Fruit fly (Drosophila melanogaster) whole organism, embryonic: Measurements from ENCODE around the gene CG43880.
A peak's percentile ranks its signal among the peaks of the same experiment; 100 is the strongest.

Source experiments
- Abd-B ChIP-seq: fragments of 200-800 bp; sonication (Bioruptor generic); optimal IDR thresholded peaks from 2 replicates; lab custom pipeline; 2018; ENCODE audit warnings: missing biosample characterization, mild to moderate bottlenecking, missing genetic modification characterization, moderate library complexity
- Bgb ChIP-seq: fragments of 200-800 bp; sonication (Bioruptor generic); IDR thresholded peaks from 2 replicates; pipeline ENCODE4 v1.3.6; 2022; ENCODE audit warnings: missing biosample characterization, missing genetic modification characterization; ENCODE audit not compliant: partially characterized antibody
- CG10267 ChIP-seq: fragments of 200-800 bp; sonication (Bioruptor generic); optimal IDR thresholded peaks from 2 replicates; lab custom pipeline; 2018; ENCODE audit warnings: missing biosample characterization, mild to moderate bottlenecking, missing genetic modification characterization, moderate library complexity
- CG10321 ChIP-seq: fragments of 200-800 bp; sonication (Bioruptor generic); IDR thresholded peaks from 2 replicates; pipeline ENCODE4 v1.3.6; 2022; ENCODE audit warnings: missing biosample characterization, missing genetic modification characterization
- CG11560 ChIP-seq: fragments of 200-800 bp; sonication (Bioruptor generic); IDR thresholded peaks from 3 replicates; pipeline ENCODE4 v1.3.6; 2022; ENCODE audit warnings: missing biosample characterization, missing genetic modification characterization
- CG11696 ChIP-seq: fragments of 200-800 bp; sonication (Bioruptor generic); IDR thresholded peaks from 2 replicates; pipeline ENCODE4 v1.3.6; 2022; ENCODE audit warnings: missing biosample characterization, missing genetic modification characterization
- CG13296 ChIP-seq: fragments of 200-800 bp; sonication (Bioruptor generic); optimal IDR thresholded peaks from 3 replicates; lab custom pipeline; 2018; ENCODE audit warnings: missing biosample characterization, mild to moderate bottlenecking, missing genetic modification characterization
- CG1529 ChIP-seq: fragments of 200-800 bp; sonication (Bioruptor generic); optimal IDR thresholded peaks from 3 replicates; lab custom pipeline; 2018; ENCODE audit warnings: missing biosample characterization, missing genetic modification characterization
- CG15696 ChIP-seq: fragments of 200-800 bp; sonication (Bioruptor generic); optimal IDR thresholded peaks from 2 replicates; lab custom pipeline; 2019; ENCODE audit warnings: missing biosample characterization, mild to moderate bottlenecking, missing genetic modification characterization, moderate library complexity
- CG2875 ChIP-seq: fragments of 200-800 bp; sonication (Bioruptor generic); optimal IDR thresholded peaks from 2 replicates; lab custom pipeline; 2017; ENCODE audit warnings: missing biosample characterization, mild to moderate bottlenecking, missing genetic modification characterization, missing genetic modification reagents
- CG2889 ChIP-seq: fragments of 200-800 bp; sonication (Bioruptor generic); IDR thresholded peaks from 3 replicates; pipeline ENCODE4 v1.3.6; 2022; ENCODE audit warnings: missing biosample characterization, missing genetic modification characterization
- CG3407 ChIP-seq: fragments of 200-800 bp; sonication (Bioruptor generic); optimal IDR thresholded peaks from 2 replicates; lab custom pipeline; 2018; ENCODE audit warnings: missing biosample characterization, mild to moderate bottlenecking, missing genetic modification characterization
- CG34422 ChIP-seq: fragments of 200-800 bp; sonication (Bioruptor generic); IDR thresholded peaks from 3 replicates; pipeline ENCODE4 v1.3.6; 2022; ENCODE audit warnings: missing biosample characterization, missing genetic modification characterization
- CG4328 ChIP-seq: fragments of 200-800 bp; sonication (Bioruptor generic); optimal IDR thresholded peaks from 3 replicates; lab custom pipeline; 2017; ENCODE audit warnings: missing biosample characterization, missing genetic modification reagents, missing genetic modification characterization
- CG7372 ChIP-seq: fragments of 200-800 bp; sonication (Bioruptor generic); IDR thresholded peaks from 2 replicates; pipeline ENCODE4 v1.3.6; 2022; ENCODE audit warnings: missing biosample characterization, missing genetic modification characterization
- CG9215 ChIP-seq: fragments of 200-800 bp; sonication (Bioruptor generic); IDR thresholded peaks from 2 replicates; pipeline ENCODE4 v1.3.6; 2022; ENCODE audit warnings: missing biosample characterization, missing genetic modification characterization
- CTCF ChIP-seq: fragments of 200-800 bp; sonication (Bioruptor generic); optimal IDR thresholded peaks from 2 replicates; lab custom pipeline; 2017; ENCODE audit warnings: missing biosample characterization, mild to moderate bottlenecking, missing genetic modification characterization, moderate library complexity
- Dad ChIP-seq: fragments of 200-800 bp; sonication (Bioruptor generic); optimal IDR thresholded peaks from 3 replicates; lab custom pipeline; 2016; ENCODE audit warnings: missing biosample characterization, missing genetic modification characterization
- Dll ChIP-seq: fragments of 200-800 bp; sonication (Bioruptor generic); IDR thresholded peaks from 4 replicates; pipeline ENCODE4 v1.3.6; 2022; ENCODE audit warnings: missing biosample characterization, missing genetic modification characterization; ENCODE audit not compliant: partially characterized antibody
- HLH4C ChIP-seq: fragments of 200-800 bp; sonication (Bioruptor generic); IDR thresholded peaks from 3 replicates; pipeline ENCODE4 v1.3.6; 2022; ENCODE audit warnings: missing biosample characterization, missing genetic modification characterization; ENCODE audit not compliant: partially characterized antibody
- Hey ChIP-seq: fragments of 200-800 bp; sonication (Bioruptor generic); optimal IDR thresholded peaks from 3 replicates; lab custom pipeline; 2018; ENCODE audit warnings: missing biosample characterization, mild to moderate bottlenecking, missing genetic modification characterization
- Jarid2 ChIP-seq: fragments of 200-800 bp; sonication (Bioruptor generic); optimal IDR thresholded peaks from 3 replicates; lab custom pipeline; 2017; ENCODE audit warnings: mild to moderate bottlenecking, missing biosample characterization, missing genetic modification reagents, missing genetic modification characterization
- Lhr ChIP-seq: fragments of 200-800 bp; sonication (Bioruptor generic); optimal IDR thresholded peaks from 3 replicates; lab custom pipeline; 2017; ENCODE audit warnings: mild to moderate bottlenecking, missing biosample characterization, missing genetic modification reagents, missing genetic modification characterization
- MBD-R2 ChIP-seq: fragments of 200-800 bp; sonication (Bioruptor generic); IDR thresholded peaks from 2 replicates; pipeline ENCODE4 v1.3.6; 2022; ENCODE audit warnings: missing biosample characterization, missing genetic modification characterization
- Myb ChIP-seq: fragments of 200-800 bp; sonication (Bioruptor generic); optimal IDR thresholded peaks from 2 replicates; lab custom pipeline; 2016; ENCODE audit warnings: missing biosample characterization, missing genetic modification characterization
- NC2α ChIP-seq: fragments of 200-800 bp; sonication (Bioruptor generic); optimal IDR thresholded peaks from 2 replicates; lab custom pipeline; 2016; ENCODE audit warnings: missing biosample characterization, missing genetic modification characterization
- NC2β ChIP-seq: fragments of 200-800 bp; sonication (Bioruptor generic); optimal IDR thresholded peaks from 2 replicates; lab custom pipeline; 2016; ENCODE audit warnings: missing biosample characterization, missing genetic modification characterization
- Nf-YC ChIP-seq: fragments of 200-800 bp; optimal IDR thresholded peaks from 3 replicates; lab custom pipeline; 2019; ENCODE audit warnings: missing biosample characterization, mild to moderate bottlenecking, missing genetic modification characterization, moderate library complexity
- Ssrp ChIP-seq: fragments of 200-800 bp; sonication (Bioruptor generic); optimal IDR thresholded peaks from 2 replicates; lab custom pipeline; 2018; ENCODE audit warnings: missing biosample characterization, mild to moderate bottlenecking, missing genetic modification characterization, moderate library complexity
- abd-A ChIP-seq: fragments of 200-800 bp; sonication (Bioruptor generic); optimal IDR thresholded peaks from 3 replicates; lab custom pipeline; 2019; ENCODE audit warnings: missing biosample characterization, mild to moderate bottlenecking, missing genetic modification characterization, moderate library complexity
- crc ChIP-seq: fragments of 200-800 bp; sonication (Bioruptor generic); optimal IDR thresholded peaks from 2 replicates; lab custom pipeline; 2016; ENCODE audit warnings: missing biosample characterization, missing genetic modification characterization
- danr ChIP-seq: fragments of 200-800 bp; sonication (Bioruptor generic); IDR thresholded peaks from 2 replicates; pipeline ENCODE4 v1.3.6; 2022; ENCODE audit warnings: missing biosample characterization, missing genetic modification characterization
- emc ChIP-seq: fragments of 200-800 bp; sonication (Bioruptor generic); optimal IDR thresholded peaks from 2 replicates; lab custom pipeline; 2016; ENCODE audit warnings: missing biosample characterization, missing genetic modification characterization
- ems ChIP-seq: fragments of 200-800 bp; sonication (Bioruptor generic); optimal IDR thresholded peaks from 3 replicates; lab custom pipeline; 2016; ENCODE audit warnings: missing biosample characterization, missing genetic modification characterization
- ewg ChIP-seq: fragments of 200-800 bp; sonication (Bioruptor generic); optimal IDR thresholded peaks from 3 replicates; lab custom pipeline; 2017; ENCODE audit warnings: mild to moderate bottlenecking, missing biosample characterization, missing genetic modification reagents, missing genetic modification characterization
- jumu ChIP-seq: fragments of 200-800 bp; sonication (Bioruptor generic); optimal IDR thresholded peaks from 3 replicates; lab custom pipeline; 2016; ENCODE audit warnings: missing biosample characterization, missing genetic modification characterization
- luna ChIP-seq: fragments of 200-800 bp; sonication (Bioruptor generic); optimal IDR thresholded peaks from 2 replicates; lab custom pipeline; 2016; ENCODE audit warnings: missing biosample characterization, missing genetic modification characterization
- mam ChIP-seq: fragments of 200-800 bp; sonication (Bioruptor generic); optimal IDR thresholded peaks from 3 replicates; lab custom pipeline; 2016; ENCODE audit warnings: missing biosample characterization, missing genetic modification characterization
- mld ChIP-seq: fragments of 200-800 bp; sonication (Bioruptor generic); IDR thresholded peaks from 3 replicates; pipeline ENCODE4 v1.3.6; 2022; ENCODE audit warnings: missing biosample characterization, missing genetic modification characterization; ENCODE audit not compliant: partially characterized antibody
- onecut ChIP-seq: fragments of 200-800 bp; sonication (Bioruptor generic); IDR thresholded peaks from 2 replicates; pipeline ENCODE4 v1.3.6; 2022; ENCODE audit warnings: missing biosample characterization, missing genetic modification characterization
- pb ChIP-seq: fragments of 200-800 bp; sonication (Bioruptor generic); optimal IDR thresholded peaks from 3 replicates; lab custom pipeline; 2016; ENCODE audit warnings: missing biosample characterization, missing genetic modification characterization
- pum ChIP-seq: fragments of 200-800 bp; sonication (Bioruptor generic); optimal IDR thresholded peaks from 2 replicates; lab custom pipeline; 2016; ENCODE audit warnings: missing biosample characterization, missing genetic modification characterization
- ro ChIP-seq: fragments of 200-800 bp; sonication (Bioruptor generic); IDR thresholded peaks from 2 replicates; pipeline ENCODE4 v1.3.6; 2022; ENCODE audit warnings: missing biosample characterization, missing genetic modification characterization
- schlank ChIP-seq: fragments of 200-800 bp; sonication (Bioruptor generic); optimal IDR thresholded peaks from 2 replicates; lab custom pipeline; 2018; ENCODE audit warnings: missing biosample characterization, mild to moderate bottlenecking, missing genetic modification characterization
- seq ChIP-seq: fragments of 200-800 bp; sonication (Bioruptor generic); IDR thresholded peaks from 2 replicates; pipeline ENCODE4 v1.3.6; 2022; ENCODE audit warnings: missing biosample characterization, missing genetic modification characterization
- slou ChIP-seq: fragments of 200-800 bp; sonication (Bioruptor generic); optimal IDR thresholded peaks from 3 replicates; lab custom pipeline; 2016; ENCODE audit warnings: missing biosample characterization, missing genetic modification characterization
- so ChIP-seq: fragments of 200-800 bp; sonication (Bioruptor generic); IDR thresholded peaks from 3 replicates; pipeline ENCODE4 v1.3.6; 2022; ENCODE audit warnings: missing biosample characterization, missing genetic modification characterization
- sug ChIP-seq: fragments of 200-800 bp; optimal IDR thresholded peaks from 2 replicates; lab custom pipeline; 2019; ENCODE audit warnings: missing biosample characterization, mild to moderate bottlenecking, missing genetic modification characterization, moderate library complexity
- toy ChIP-seq: fragments of 200-800 bp; sonication (Bioruptor generic); IDR thresholded peaks from 2 replicates; pipeline ENCODE4 v1.3.6; 2022; ENCODE audit warnings: missing biosample characterization, missing genetic modification characterization
- wdn ChIP-seq: fragments of 200-800 bp; sonication (Bioruptor generic); IDR thresholded peaks from 2 replicates; pipeline ENCODE4 v1.3.6; 2022; ENCODE audit warnings: missing biosample characterization, missing genetic modification characterization
- z ChIP-seq: fragments of 200-800 bp; sonication (Bioruptor generic); IDR thresholded peaks from 3 replicates; pipeline ENCODE4 v1.3.6; 2022; ENCODE audit warnings: missing biosample characterization, missing genetic modification characterization
- zf30C ChIP-seq: fragments of 200-800 bp; sonication (Bioruptor generic); optimal IDR thresholded peaks from 3 replicates; lab custom pipeline; 2018; ENCODE audit warnings: missing biosample characterization, mild to moderate bottlenecking, missing genetic modification characterization

The CG43880 gene

DNA sequence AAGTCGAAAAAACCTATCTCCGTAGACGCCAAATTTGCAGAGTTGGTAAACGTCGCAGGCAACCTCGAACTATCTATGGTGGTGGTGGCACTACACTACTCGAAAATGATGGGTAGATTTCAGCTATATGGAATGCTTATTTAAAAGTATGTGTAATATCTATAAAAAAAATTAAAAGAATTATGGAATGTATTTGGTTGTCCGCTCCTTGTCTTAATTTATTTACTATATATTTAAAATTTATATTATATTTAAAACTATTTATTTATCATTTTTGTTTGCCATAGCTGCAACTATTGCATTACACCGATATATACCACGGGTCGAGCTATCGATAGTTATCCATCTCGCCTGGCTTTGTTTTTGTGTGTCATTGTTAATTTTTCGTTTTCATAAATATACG lies 30.0 kb upstream of the CG43880 start, which contains the start of the genes HP4 and CG8209 (continued):
- peak; percentile 36 for TF ChIP-seq Myb (GFP tag; lab: Kevin White, UChicago)
- peak; percentile 71; the same call in 2 of the 3 replicates for TF ChIP-seq CG11560 (tag; lab: Robert Waterston, UW)
- TF ChIP-seq CG2875 (GFP tag; lab: Kevin White, UChicago), result peak; percentile 30
- TF ChIP-seq crc, result no peak
- no peak for TF ChIP-seq Hey
- peak; percentile 31 for TF ChIP-seq slou
- peak; percentile 59; the same call in 1 of the 2 replicates for TF ChIP-seq ro (GFP tag; lab: Robert Waterston, UW)
- peak; percentile 84 for TF ChIP-seq Abd-B
- TF ChIP-seq CTCF (GFP tag; lab: Kevin White, UChicago), result peak; percentile 33
- TF ChIP-seq seq (GFP tag; lab: Robert Waterston, UW), result peak; percentile 82
- no peak for TF ChIP-seq Jarid2 (GFP tag; lab: Kevin White, UChicago)
- peak; percentile 63 for TF ChIP-seq ewg (GFP tag; lab: Kevin White, UChicago)
- peak; percentile 83; the same call in 2 of the 3 replicates for TF ChIP-seq mld (GFP tag; lab: Robert Waterston, UW)
- TF ChIP-seq luna (GFP tag; lab: Kevin White, UChicago), result no peak
- TF ChIP-seq Nf-YC (tag; lab: Kevin White, UChicago), result peak; percentile 77
- TF ChIP-seq z, result no peak
- peak; percentile 54 for TF ChIP-seq ems
- peak; percentile 99 for TF ChIP-seq Dll (GFP tag; lab: Robert Waterston, UW)
- TF ChIP-seq CG13296, result peak; percentile 78
- TF ChIP-seq CG4328 (GFP tag; lab: Kevin White, UChicago), result peak; percentile 74
- peak; percentile 49; the same call in 1 of the 2 replicates for TF ChIP-seq toy
- peak; percentile 82 for TF ChIP-seq CG7372 (GFP tag; lab: Robert Waterston, UW)
- TF ChIP-seq abd-A (tag; lab: Kevin White, UChicago), result no peak
- no peak; the same call in 2 of the 3 replicates for TF ChIP-seq so (GFP tag; lab: Robert Waterston, UW)
- peak; percentile 89 for TF ChIP-seq MBD-R2 (GFP tag; lab: Robert Waterston, UW)
- peak; percentile 52 for TF ChIP-seq Dad (GFP tag; lab: Kevin White, UChicago)
- peak; percentile 75 for TF ChIP-seq mam (GFP tag; lab: Kevin White, UChicago)
- TF ChIP-seq CG3407 (GFP tag; lab: Kevin White, UChicago), result peak; percentile 64
- TF ChIP-seq CG2889 (GFP tag; lab: Robert Waterston, UW), result peak; percentile 72; the same call in 2 of the 3 replicates
- peak; percentile 14 for TF ChIP-seq schlank
- TF ChIP-seq wdn, result peak; percentile 74
- peak; percentile 87 for TF ChIP-seq CG34422 (GFP tag; lab: Robert Waterston, UW)
- peak; percentile 78 for TF ChIP-seq sug (tag; lab: Kevin White, UChicago)
- TF ChIP-seq HLH4C (GFP tag; lab: Robert Waterston, UW), result peak; percentile 85
- no peak for TF ChIP-seq NC2α
- peak; percentile 58 for TF ChIP-seq CG11696 (GFP tag; lab: Robert Waterston, UW)
- peak; percentile 69 for TF ChIP-seq onecut
- TF ChIP-seq CG10321 (GFP tag; lab: Robert Waterston, UW), result peak; percentile 21; the same call in 1 of the 2 replicates
- peak; percentile 81 for TF ChIP-seq CG9215 (GFP tag; lab: Robert Waterston, UW)
- peak; percentile 83 for TF ChIP-seq CG15696 (tag; lab: Kevin White, UChicago)
- TF ChIP-seq jumu (GFP tag; lab: Kevin White, UChicago), result peak; percentile 64
- TF ChIP-seq zf30C (GFP tag; lab: Kevin White, UChicago), result peak; percentile 99
- peak; percentile 86 for TF ChIP-seq Bgb (GFP tag; lab: Robert Waterston, UW)
- TF ChIP-seq Lhr (GFP tag; lab: Kevin White, UChicago), result peak; percentile 36
- peak; percentile 18 for TF ChIP-seq NC2β (GFP tag; lab: Kevin White, UChicago)
- peak; percentile 44 for TF ChIP-seq pum (GFP tag; lab: Kevin White, UChicago)
- TF ChIP-seq pb (GFP tag; lab: Kevin White, UChicago), result peak; percentile 18
- TF ChIP-seq Ssrp (tag; lab: Kevin White, UChicago), result peak; percentile 78
- peak; percentile 37; the same call in 1 of the 2 replicates for TF ChIP-seq danr (GFP tag; lab: Robert Waterston, UW)
- TF ChIP-seq CG1529 (GFP tag; lab: Kevin White, UChicago), result peak; percentile 26
- peak; percentile 96 for TF ChIP-seq CG10267
- peak; percentile 54 for TF ChIP-seq emc
